Fruit fly (Drosophila melanogaster): ENCODE data around the gene CG11656.
A peak's percentile ranks its signal among the peaks of the same experiment; 100 is the strongest.

Gene CG11656

DNA sequence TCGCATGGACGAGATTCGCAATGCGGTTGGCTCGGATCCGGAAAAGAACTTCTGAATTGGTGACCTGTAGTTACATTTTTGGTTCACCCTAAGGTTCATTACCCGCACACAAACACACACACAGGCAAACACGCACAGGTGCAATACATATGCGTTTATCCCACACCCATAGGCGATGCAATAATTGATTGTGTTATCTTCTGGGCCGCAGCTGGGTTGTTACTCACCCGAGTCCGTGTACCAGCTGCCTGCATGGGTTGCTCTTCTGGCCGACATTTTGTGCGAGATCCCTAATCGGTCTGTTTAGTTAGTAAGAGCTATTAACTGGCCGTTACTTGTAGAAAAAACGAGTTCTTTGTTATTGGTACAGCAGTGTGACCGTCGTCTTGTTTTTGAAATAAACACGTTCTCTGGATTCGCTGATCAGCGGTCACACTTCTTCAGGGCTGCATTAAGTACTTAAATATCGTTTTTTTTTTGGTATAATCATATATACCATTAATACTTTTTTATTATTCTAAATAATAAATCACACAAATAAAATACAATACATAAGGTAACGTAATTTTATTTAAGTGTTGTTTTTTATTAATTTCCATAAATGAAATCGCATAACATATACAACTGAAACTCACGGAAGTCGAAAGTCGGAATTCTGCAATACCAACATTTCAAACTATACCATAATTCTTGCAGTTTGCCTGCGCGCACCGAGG, 1.4 kb downstream of the CG11656 start, which contains the start of gene CG8031 (continued):
- TF ChIP-seq ro (GFP tag; IDR thresholded peaks at IDR 0.05) = no peak
- no peak for TF ChIP-seq CG17802 (tag; optimal IDR thresholded peaks at IDR 0.05)
- peak; percentile 41 for TF ChIP-seq CG12391 (tag; optimal IDR thresholded peaks at IDR 0.05)
- TF ChIP-seq bbx (GFP tag; IDR thresholded peaks at IDR 0.05; ENCODE audit: partially characterized antibody) = peak; percentile 32; the same call in 1 of the 2 replicates
- peak; percentile 97 for TF ChIP-seq MESR4 (GFP tag; optimal IDR thresholded peaks at IDR 0.05)
- no peak for TF ChIP-seq CG30403 (GFP tag; optimal IDR thresholded peaks at IDR 0.05)
- TF ChIP-seq Opbp (GFP tag; IDR thresholded peaks at IDR 0.05; ENCODE audit: partially characterized antibody) = no peak
- TF ChIP-seq CG10979 (tag; optimal IDR thresholded peaks at IDR 0.05) = peak; percentile 11
- TF ChIP-seq sna (GFP tag; IDR thresholded peaks at IDR 0.05; ENCODE audit: partially characterized antibody) = peak; percentile 55; the same call in 1 of the 2 replicates
- TF ChIP-seq CG14710 (tag; optimal IDR thresholded peaks at IDR 0.05) = peak; percentile 83
- TF ChIP-seq CG6254 (GFP tag; optimal IDR thresholded peaks at IDR 0.05) = no peak
- TF ChIP-seq repo (GFP tag; optimal IDR thresholded peaks at IDR 0.05) = no peak
- TF ChIP-seq pfk (GFP tag; optimal IDR thresholded peaks at IDR 0.05) = no peak
- TF ChIP-seq CG7928 (GFP tag; optimal IDR thresholded peaks at IDR 0.05) = peak; percentile 90
- TF ChIP-seq nmo (GFP tag; optimal IDR thresholded peaks at IDR 0.05) = peak; percentile 68
- peak; percentile 28; the same call in 2 of the 3 replicates for TF ChIP-seq CG34224 (GFP tag; IDR thresholded peaks at IDR 0.05; ENCODE audit: partially characterized antibody)
- TF ChIP-seq YL-1 (GFP tag; optimal IDR thresholded peaks at IDR 0.05) = peak; percentile 46
- TF ChIP-seq kah (GFP tag; optimal IDR thresholded peaks at IDR 0.05) = no peak
- TF ChIP-seq jing (GFP tag; optimal IDR thresholded peaks at IDR 0.05) = no peak
- no peak for TF ChIP-seq btn (GFP tag; optimal IDR thresholded peaks at IDR 0.05)
- TF ChIP-seq nerfin-2 (GFP tag; IDR thresholded peaks at IDR 0.05; ENCODE audit: partially characterized antibody) = no peak
- TF ChIP-seq pzg (GFP tag; optimal IDR thresholded peaks at IDR 0.05) = peak; percentile 62
- peak; percentile 38; the same call in 1 of the 3 replicates for TF ChIP-seq row (GFP tag; IDR thresholded peaks at IDR 0.05)
- TF ChIP-seq H2.0 (GFP tag; IDR thresholded peaks at IDR 0.05) = no peak
- no peak for TF ChIP-seq wdn (GFP tag; IDR thresholded peaks at IDR 0.05)
- peak in 1 of 2 experiments; percentile 6 for TF ChIP-seq crp (GFP tag; optimal IDR thresholded peaks at IDR 0.05)
- TF ChIP-seq CG4707 (GFP tag; optimal IDR thresholded peaks at IDR 0.05) = no peak
- 0 out of 2 replicates have a peak, but pooled peaks have one; percentile 9 for TF ChIP-seq seq (GFP tag; IDR thresholded peaks at IDR 0.05)
- TF ChIP-seq BEAF-32 (GFP tag; optimal IDR thresholded peaks at IDR 0.05) = peak; percentile 60
- TF ChIP-seq CG8478 (optimal IDR thresholded peaks at IDR 0.05) = peak; percentile 21
- peak; percentile 7 for TF ChIP-seq CG17829 (tag; optimal IDR thresholded peaks at IDR 0.05)
- 0 out of 2 replicates have a peak, but pooled peaks have one; percentile 17 for TF ChIP-seq Bgb (GFP tag; IDR thresholded peaks at IDR 0.05; ENCODE audit: partially characterized antibody)
- peak; percentile 27 for TF ChIP-seq CG30020 (tag; optimal IDR thresholded peaks at IDR 0.05)
- no peak for TF ChIP-seq Neu2 (GFP tag; optimal IDR thresholded peaks at IDR 0.05; ENCODE audit: borderline replicate concordance)
- TF ChIP-seq CG14050 (GFP tag; IDR thresholded peaks at IDR 0.05) = 0 out of 3 replicates have a peak, but pooled peaks have one; percentile 18
- TF ChIP-seq CG10267 (tag; optimal IDR thresholded peaks at IDR 0.05) = peak; percentile 60
- TF ChIP-seq hth (optimal IDR thresholded peaks at IDR 0.05) = no peak
- peak; percentile 24 for TF ChIP-seq hkb (optimal IDR thresholded peaks at IDR 0.05)
- TF ChIP-seq hkb (GFP tag; IDR thresholded peaks at IDR 0.05) = peak; percentile 29
- no peak for TF ChIP-seq Oli (tag; optimal IDR thresholded peaks at IDR 0.05)
- TF ChIP-seq sd (tag; optimal IDR thresholded peaks at IDR 0.05) = no peak
- TF ChIP-seq cg (GFP tag; optimal IDR thresholded peaks at IDR 0.05) = peak; percentile 97
- no peak for TF ChIP-seq HLH3B (GFP tag; IDR thresholded peaks at IDR 0.05)

Measured in whole organism, embryonic.